Worm (Caenorhabditis elegans) whole organism, L4 larva: Measurements from ENCODE around the gene C37H5.14.

Source experiments
- F44E2.7 ChIP-seq: fragments of 200-800 bp; sonication (Bioruptor generic); IDR thresholded peaks from 2 replicates; pipeline ENCODE4 v2.1.2; 2022; ENCODE audit warnings: missing genetic modification characterization, missing compliant biosample characterization
- aly-2 ChIP-seq: sonication (generic microtip); optimal IDR thresholded peaks from 2 replicates; lab custom pipeline; 2018; ENCODE audit warnings: missing biosample characterization, missing genetic modification characterization
- ceh-28 ChIP-seq: fragments of 150-350 bp; optimal IDR thresholded peaks from 2 replicates; lab custom pipeline; 2014; ENCODE audit warnings: missing biosample characterization, missing genetic modification reagents, missing genetic modification characterization
- hlh-11 ChIP-seq: fragments of 200-800 bp; sonication (Bioruptor generic); optimal IDR thresholded peaks from 2 replicates; lab custom pipeline; 2018; ENCODE audit warnings: mild to moderate bottlenecking, missing genetic modification characterization, missing compliant biosample characterization
- madf-9 ChIP-seq: fragments of 200-800 bp; sonication (Bioruptor generic); conservative IDR thresholded peaks from 2 replicates; pipeline ENCODE4 v1.3.6; 2022; ENCODE audit warnings: missing genetic modification reagents, missing genetic modification characterization, missing compliant biosample characterization
- mxl-3 ChIP-seq: fragments of 200-800 bp; sonication (Bioruptor generic); optimal IDR thresholded peaks from 2 replicates; lab custom pipeline; 2018; ENCODE audit warnings: mild to moderate bottlenecking, missing genetic modification characterization, missing compliant biosample characterization
- nhr-11 ChIP-seq: fragments of 150-350 bp; optimal IDR thresholded peaks from 2 replicates; lab custom pipeline; 2014; ENCODE audit warnings: missing biosample characterization, missing genetic modification characterization
- nhr-6 ChIP-seq: fragments of 150-350 bp; optimal IDR thresholded peaks from 2 replicates; lab custom pipeline; 2014; ENCODE audit warnings: missing biosample characterization, missing genetic modification characterization
- snpc-4 ChIP-seq: fragments of 150-350 bp; optimal IDR thresholded peaks from 2 replicates; lab custom pipeline; 2014; ENCODE audit warnings: missing biosample characterization, missing genetic modification characterization
- spr-3 ChIP-seq: fragments of 200-800 bp; sonication (Bioruptor generic); optimal IDR thresholded peaks from 2 replicates; lab custom pipeline; 2018; ENCODE audit warnings: mild to moderate bottlenecking, missing genetic modification characterization, missing compliant biosample characterization
- tag-97 ChIP-seq: fragments of 200-800 bp; sonication (Bioruptor generic); IDR thresholded peaks from 2 replicates; pipeline ENCODE4 v1.3.6; 2022; ENCODE audit warnings: missing genetic modification characterization, missing compliant biosample characterization
- unc-62 ChIP-seq, 3 experiments: fragments of 150-350 bp in 1 of 3; sonication (generic microtip); optimal IDR thresholded peaks in 2 of 3; peaks in 1 of 3; 1 replicate in 1 of 3; 2 replicates in 2 of 3; lab custom pipeline; 2014 to 2017; ENCODE audit warnings: missing biosample characterization in 3 of 3, missing genetic modification characterization in 3 of 3, missing genetic modification reagents in 3 of 3, missing genotype in 1 of 3

DNA sequence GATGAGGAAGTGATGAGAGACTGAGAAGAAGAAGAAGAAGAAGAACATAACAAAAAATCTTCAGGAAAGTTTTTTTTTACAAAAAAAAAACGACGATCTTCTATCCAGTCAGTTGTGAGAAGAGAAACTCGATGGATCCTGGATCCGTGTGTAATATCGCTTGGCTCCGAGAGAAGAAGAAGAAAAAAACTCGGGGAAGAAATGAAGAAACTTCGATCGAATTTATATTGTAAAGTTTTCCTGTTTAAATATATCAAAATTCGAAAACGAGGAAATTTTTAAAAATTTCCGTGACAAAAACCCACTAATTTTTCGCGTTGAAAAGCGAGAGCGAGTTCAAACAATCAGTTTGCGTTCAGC, 10.9 kb downstream of the C37H5.14 start, which contains the start of gene adss-1:
- TF ChIP-seq nhr-6 (tag; lab: Kevin White, UChicago): no peak
- no peak for TF ChIP-seq mxl-3 (GFP tag; lab: Kevin White, UChicago)
- no peak for TF ChIP-seq tag-97 (GFP tag; lab: Robert Waterston, UW)
- TF ChIP-seq nhr-11 (tag; lab: Kevin White, UChicago): no peak
- TF ChIP-seq unc-62 (GFP tag; optimal IDR thresholded peaks at IDR 0.05 in 1 of 2; lab: Kevin White, UChicago): no peak
- TF ChIP-seq unc-62 (tag; optimal IDR thresholded peaks at IDR 0.05; lab: Kevin White, UChicago): no peak
- TF ChIP-seq snpc-4 (tag; lab: Kevin White, UChicago): no peak
- no peak for TF ChIP-seq aly-2
- TF ChIP-seq hlh-11 (tag; lab: Kevin White, UChicago): no peak
- no peak for TF ChIP-seq madf-9 (GFP tag; lab: Robert Waterston, UW)
- TF ChIP-seq spr-3 (GFP tag; lab: Kevin White, UChicago): no peak
- no peak for TF ChIP-seq ceh-28 (tag; lab: Kevin White, UChicago)
- TF ChIP-seq F44E2.7 (GFP tag; lab: Robert Waterston, UW): no peak
